Fruit fly (Drosophila melanogaster) whole organism, embryonic: ENCODE results near the gene Gsc.
A peak's percentile ranks its signal among the peaks of the same experiment; 100 is the strongest.

Source experiments
- B-H2 ChIP-seq: fragments of 200-800 bp; sonication (Bioruptor generic); optimal IDR thresholded peaks from 2 replicates; lab custom pipeline; 2018; ENCODE audit warnings: missing biosample characterization, mild to moderate bottlenecking, missing genetic modification characterization
- CG10431 ChIP-seq: fragments of 200-800 bp; sonication (Bioruptor generic); optimal IDR thresholded peaks from 3 replicates; lab custom pipeline; 2018; ENCODE audit warnings: missing biosample characterization, mild to moderate bottlenecking, missing genetic modification characterization
- CG10543 ChIP-seq: fragments of 200-800 bp; sonication (Bioruptor generic); optimal IDR thresholded peaks from 3 replicates; lab custom pipeline; 2017; ENCODE audit warnings: missing biosample characterization, mild to moderate bottlenecking, missing genetic modification characterization, moderate library complexity
- CG10565 ChIP-seq: fragments of 200-800 bp; sonication (Bioruptor generic); optimal IDR thresholded peaks from 3 replicates; lab custom pipeline; 2016; ENCODE audit warnings: missing biosample characterization, mild to moderate bottlenecking, missing genetic modification characterization
- CG10654 ChIP-seq: fragments of 200-800 bp; sonication (Bioruptor generic); optimal IDR thresholded peaks from 2 replicates; lab custom pipeline; 2016; ENCODE audit warnings: missing biosample characterization, missing genetic modification characterization
- CG12236 ChIP-seq: fragments of 200-800 bp; sonication (Bioruptor generic); optimal IDR thresholded peaks from 2 replicates; lab custom pipeline; 2016; ENCODE audit warnings: missing biosample characterization, missing genetic modification characterization
- CG12942 ChIP-seq: fragments of 200-800 bp; sonication (Bioruptor generic); optimal IDR thresholded peaks from 3 replicates; lab custom pipeline; 2016; ENCODE audit warnings: missing biosample characterization, missing genetic modification characterization
- CG13123 ChIP-seq: fragments of 200-800 bp; sonication (Bioruptor generic); optimal IDR thresholded peaks from 2 replicates; lab custom pipeline; 2016; ENCODE audit warnings: missing biosample characterization, missing genetic modification characterization
- CG1603 ChIP-seq: fragments of 200-800 bp; sonication (Bioruptor generic); optimal IDR thresholded peaks from 2 replicates; lab custom pipeline; 2019; ENCODE audit warnings: missing biosample characterization, mild to moderate bottlenecking, missing genetic modification characterization, moderate library complexity
- CG2116 ChIP-seq: fragments of 200-800 bp; sonication (Bioruptor generic); optimal IDR thresholded peaks from 3 replicates; lab custom pipeline; 2018; ENCODE audit warnings: missing biosample characterization, mild to moderate bottlenecking, missing genetic modification characterization
- CG33213 ChIP-seq: fragments of 200-800 bp; sonication (Bioruptor generic); optimal IDR thresholded peaks from 3 replicates; lab custom pipeline; 2016; ENCODE audit warnings: missing biosample characterization, missing genetic modification characterization
- CG6175 ChIP-seq: fragments of 200-800 bp; sonication (Bioruptor generic); IDR thresholded peaks from 3 replicates; pipeline ENCODE4 v1.3.6; 2022; ENCODE audit warnings: missing biosample characterization, missing genetic modification characterization
- CG6254 ChIP-seq: fragments of 200-800 bp; sonication (Bioruptor generic); optimal IDR thresholded peaks from 3 replicates; lab custom pipeline; 2017; ENCODE audit warnings: mild to moderate bottlenecking, missing biosample characterization, missing genetic modification reagents, missing genetic modification characterization
- CG7839 ChIP-seq: fragments of 200-800 bp; sonication (Bioruptor generic); optimal IDR thresholded peaks from 3 replicates; lab custom pipeline; 2018; ENCODE audit warnings: missing biosample characterization, mild to moderate bottlenecking, missing genetic modification characterization, moderate library complexity
- CG7928 ChIP-seq: fragments of 200-800 bp; sonication (Bioruptor generic); optimal IDR thresholded peaks from 2 replicates; lab custom pipeline; 2017; ENCODE audit warnings: missing biosample characterization, mild to moderate bottlenecking, missing genetic modification characterization
- CG7987 ChIP-seq: fragments of 200-800 bp; sonication (Bioruptor generic); optimal IDR thresholded peaks from 2 replicates; lab custom pipeline; 2018; ENCODE audit warnings: missing biosample characterization, mild to moderate bottlenecking, missing genetic modification characterization, moderate library complexity
- CG8388 ChIP-seq: fragments of 200-800 bp; sonication (Bioruptor generic); optimal IDR thresholded peaks from 2 replicates; lab custom pipeline; 2019; ENCODE audit warnings: missing biosample characterization, mild to moderate bottlenecking, missing genetic modification characterization, moderate library complexity
- CG9932 ChIP-seq: fragments of 200-800 bp; sonication (Bioruptor generic); IDR thresholded peaks from 2 replicates; pipeline ENCODE4 v1.3.6; 2022; ENCODE audit warnings: missing biosample characterization, missing genetic modification characterization
- Dll ChIP-seq: fragments of 200-800 bp; sonication (Bioruptor generic); IDR thresholded peaks from 4 replicates; pipeline ENCODE4 v1.3.6; 2022; ENCODE audit warnings: missing biosample characterization, missing genetic modification characterization; ENCODE audit not compliant: partially characterized antibody
- Doc2 ChIP-seq: fragments of 200-800 bp; sonication (Bioruptor generic); IDR thresholded peaks from 2 replicates; pipeline ENCODE4 v1.3.6; 2022; ENCODE audit warnings: missing biosample characterization, missing genetic modification characterization
- HLH54F ChIP-seq: fragments of 200-800 bp; sonication (Bioruptor generic); optimal IDR thresholded peaks from 3 replicates; lab custom pipeline; 2016; ENCODE audit warnings: missing biosample characterization, missing genetic modification characterization
- Jarid2 ChIP-seq: fragments of 200-800 bp; sonication (Bioruptor generic); optimal IDR thresholded peaks from 3 replicates; lab custom pipeline; 2017; ENCODE audit warnings: mild to moderate bottlenecking, missing biosample characterization, missing genetic modification reagents, missing genetic modification characterization
- Mrtf ChIP-seq: fragments of 200-800 bp; sonication (Bioruptor generic); IDR thresholded peaks from 3 replicates; pipeline ENCODE4 v1.3.6; 2022; ENCODE audit warnings: missing biosample characterization, missing genetic modification characterization
- NFAT ChIP-seq: fragments of 200-800 bp; sonication (Bioruptor generic); IDR thresholded peaks from 2 replicates; pipeline ENCODE4 v1.3.6; 2022; ENCODE audit warnings: missing biosample characterization, missing genetic modification characterization
- Nf-YB ChIP-seq: fragments of 200-800 bp; sonication (Bioruptor generic); optimal IDR thresholded peaks from 3 replicates; lab custom pipeline; 2019; ENCODE audit warnings: missing biosample characterization, mild to moderate bottlenecking, missing genetic modification characterization, moderate library complexity
- Nf-YC ChIP-seq: fragments of 200-800 bp; optimal IDR thresholded peaks from 3 replicates; lab custom pipeline; 2019; ENCODE audit warnings: missing biosample characterization, mild to moderate bottlenecking, missing genetic modification characterization, moderate library complexity
- PHDP ChIP-seq: fragments of 200-800 bp; sonication (Bioruptor generic); optimal IDR thresholded peaks from 3 replicates; lab custom pipeline; 2018; ENCODE audit warnings: missing biosample characterization, mild to moderate bottlenecking, missing genetic modification characterization, moderate library complexity
- Xrp1 ChIP-seq: fragments of 200-800 bp; sonication (Bioruptor generic); IDR thresholded peaks from 2 replicates; pipeline ENCODE4 v1.3.6; 2022; ENCODE audit warnings: missing biosample characterization, missing genetic modification characterization
- YL-1 ChIP-seq: fragments of 200-800 bp; sonication (Bioruptor generic); optimal IDR thresholded peaks from 3 replicates; lab custom pipeline; 2017; ENCODE audit warnings: missing biosample characterization, mild to moderate bottlenecking, missing genetic modification characterization
- ap ChIP-seq: fragments of 200-800 bp; sonication (Bioruptor generic); IDR thresholded peaks from 2 replicates; pipeline ENCODE4 v1.3.6; 2022; ENCODE audit warnings: missing biosample characterization, missing genetic modification characterization
- ase ChIP-seq: fragments of 200-800 bp; sonication (Bioruptor generic); IDR thresholded peaks from 3 replicates; pipeline ENCODE4 v1.3.6; 2022; ENCODE audit warnings: missing biosample characterization, missing genetic modification characterization
- bbx ChIP-seq: fragments of 200-800 bp; sonication (Bioruptor generic); IDR thresholded peaks from 2 replicates; pipeline ENCODE4 v1.3.6; 2022; ENCODE audit warnings: missing biosample characterization, missing genetic modification characterization; ENCODE audit not compliant: partially characterized antibody
- bowl ChIP-seq: fragments of 200-800 bp; sonication (Bioruptor generic); IDR thresholded peaks from 2 replicates; pipeline ENCODE4 v1.3.6; 2022; ENCODE audit warnings: missing biosample characterization, missing genetic modification characterization
- dimm ChIP-seq: fragments of 200-800 bp; sonication (Bioruptor generic); IDR thresholded peaks from 2 replicates; pipeline ENCODE4 v1.3.6; 2022; ENCODE audit warnings: missing biosample characterization, missing genetic modification characterization
- dm ChIP-seq: fragments of 200-800 bp; sonication (Bioruptor generic); optimal IDR thresholded peaks from 3 replicates; lab custom pipeline; 2016; ENCODE audit warnings: missing biosample characterization, missing genetic modification characterization
- fu2 ChIP-seq: fragments of 200-800 bp; sonication (Bioruptor generic); optimal IDR thresholded peaks from 2 replicates; lab custom pipeline; 2016; ENCODE audit warnings: missing biosample characterization, missing genetic modification characterization
- gcm2 ChIP-seq: fragments of 200-800 bp; sonication (Bioruptor generic); optimal IDR thresholded peaks from 2 replicates; lab custom pipeline; 2016; ENCODE audit warnings: missing biosample characterization, missing genetic modification characterization
- gfzf ChIP-seq: fragments of 200-800 bp; sonication (Bioruptor generic); optimal IDR thresholded peaks from 2 replicates; lab custom pipeline; 2016; ENCODE audit warnings: missing biosample characterization, mild to moderate bottlenecking, missing genetic modification characterization, moderate library complexity
- gro ChIP-seq: fragments of 200-800 bp; sonication (Bioruptor generic); optimal IDR thresholded peaks from 2 replicates; lab custom pipeline; 2016; ENCODE audit warnings: missing biosample characterization, missing genetic modification characterization
- gsb-n ChIP-seq: fragments of 200-800 bp; sonication (Bioruptor generic); optimal IDR thresholded peaks from 3 replicates; lab custom pipeline; 2018; ENCODE audit warnings: missing biosample characterization, mild to moderate bottlenecking, missing genetic modification characterization
- gt ChIP-seq: fragments of 200-800 bp; sonication (Bioruptor generic); IDR thresholded peaks from 2 replicates; pipeline ENCODE4 v1.3.6; 2022; ENCODE audit warnings: missing biosample characterization, missing genetic modification characterization
- hbn ChIP-seq: fragments of 200-800 bp; sonication (Bioruptor generic); IDR thresholded peaks from 2 replicates; pipeline ENCODE4 v1.3.6; 2022; ENCODE audit warnings: missing biosample characterization, missing genetic modification characterization; ENCODE audit not compliant: partially characterized antibody
- lov ChIP-seq, 2 experiments: fragments of 200-800 bp in 1 of 2; fragments of >200 bp in 1 of 2; sonication (Bioruptor generic) in 1 of 2; IDR thresholded peaks in 1 of 2; optimal IDR thresholded peaks in 1 of 2; 2 replicates in 1 of 2; 3 replicates in 1 of 2; pipeline versions ENCODE4 v1.3.6 to Lab custom; 2017 to 2022; ENCODE audit warnings: missing biosample characterization in 1 of 2, missing genetic modification characterization in 1 of 2
- mirr ChIP-seq: fragments of 200-800 bp; sonication (Bioruptor generic); optimal IDR thresholded peaks from 3 replicates; lab custom pipeline; 2018; ENCODE audit warnings: missing biosample characterization, mild to moderate bottlenecking, missing genetic modification characterization
- ranshi ChIP-seq: fragments of 200-800 bp; sonication (Bioruptor generic); IDR thresholded peaks from 2 replicates; pipeline ENCODE4 v1.3.6; 2022; ENCODE audit warnings: missing biosample characterization, missing genetic modification characterization
- sr ChIP-seq: fragments of 200-800 bp; sonication (Bioruptor generic); IDR thresholded peaks from 3 replicates; pipeline ENCODE4 v1.3.6; 2022; ENCODE audit warnings: missing biosample characterization, missing genetic modification characterization
- toy ChIP-seq: fragments of 200-800 bp; sonication (Bioruptor generic); IDR thresholded peaks from 2 replicates; pipeline ENCODE4 v1.3.6; 2022; ENCODE audit warnings: missing biosample characterization, missing genetic modification characterization
- unc-4 ChIP-seq: fragments of 200-800 bp; sonication (Bioruptor generic); IDR thresholded peaks from 2 replicates; pipeline ENCODE4 v1.3.6; 2022; ENCODE audit warnings: missing biosample characterization, missing genetic modification characterization; ENCODE audit not compliant: partially characterized antibody
- wek ChIP-seq: fragments of 200-800 bp; sonication (Bioruptor generic); optimal IDR thresholded peaks from 3 replicates; lab custom pipeline; 2018; ENCODE audit warnings: missing biosample characterization, mild to moderate bottlenecking, missing genetic modification characterization, moderate library complexity

The Gsc gene

DNA sequence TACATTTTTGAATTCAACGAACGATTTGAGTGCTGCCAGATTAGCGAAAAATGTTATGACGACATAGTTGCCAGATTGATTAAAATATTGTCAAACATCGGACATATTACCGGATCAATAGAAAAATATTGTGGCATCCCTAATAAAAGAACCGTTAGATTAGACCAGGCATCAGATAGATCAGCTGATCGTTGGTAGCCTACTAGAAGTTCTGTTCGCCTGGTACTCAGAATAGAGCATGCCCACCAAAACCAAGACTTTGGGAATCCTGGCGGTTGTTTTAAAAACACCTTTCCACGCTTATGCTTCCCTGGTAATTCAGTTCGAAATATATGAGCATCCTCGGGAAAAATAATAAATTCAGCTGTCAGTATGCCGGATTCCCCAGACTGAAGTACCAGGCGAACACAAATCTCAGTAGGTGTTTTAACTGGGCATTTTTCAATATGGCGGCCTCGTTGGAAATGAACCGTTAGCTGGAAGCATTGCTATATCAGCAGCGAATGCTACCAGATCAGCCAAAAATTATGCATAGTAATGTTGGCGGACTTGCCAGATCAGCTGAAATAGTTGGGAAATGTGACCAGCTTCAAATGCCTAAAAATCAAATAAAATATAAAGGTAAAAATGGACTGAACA is 53.8 kb downstream of the Gsc start (continued):
- TF ChIP-seq Dll (peak; percentile 77; the same call in 3 of the 4 replicates), lov (optimal IDR thresholded peaks at IDR 0.05; lab: Kevin White, UChicago) (no peak), lov (GFP tag; IDR thresholded peaks at IDR 0.05; lab: Robert Waterston, UW) (0 out of 3 replicates have a peak, but pooled peaks have one; percentile 44), gfzf (GFP tag; lab: Kevin White, UChicago) (peak; percentile 80), ranshi (GFP tag; lab: Robert Waterston, UW) (no peak), CG12942 (no peak), NFAT (peak; percentile 45; the same call in 1 of the 2 replicates), ap (GFP tag; lab: Robert Waterston, UW) (no peak), CG7987 (no peak), Jarid2 (no peak), gt (GFP tag; lab: Robert Waterston, UW) (no peak), bbx (GFP tag; lab: Robert Waterston, UW) (peak; percentile 75), HLH54F (GFP tag; lab: Kevin White, UChicago) (no peak), unc-4 (GFP tag; lab: Robert Waterston, UW) (peak; percentile 69), PHDP (tag; lab: Kevin White, UChicago) (peak; percentile 35), CG13123 (GFP tag; lab: Kevin White, UChicago) (no peak), CG6254 (peak; percentile 1), CG6175 (GFP tag; lab: Robert Waterston, UW) (no peak), dimm (GFP tag; lab: Robert Waterston, UW) (no peak), gcm2 (GFP tag; lab: Kevin White, UChicago) (no peak), CG10431 (peak; percentile 42), B-H2 (GFP tag; lab: Kevin White, UChicago) (no peak), CG10565 (GFP tag; lab: Kevin White, UChicago) (no peak), CG9932 (GFP tag; lab: Robert Waterston, UW) (peak; percentile 11; the same call in 1 of the 2 replicates), Mrtf (no peak), sr (GFP tag; lab: Robert Waterston, UW) (no peak), CG12236 (GFP tag; lab: Kevin White, UChicago) (no peak), CG8388 (GFP tag; lab: Kevin White, UChicago) (no peak), Nf-YC (tag; lab: Kevin White, UChicago) (peak; percentile 56), CG33213 (GFP tag; lab: Kevin White, UChicago) (peak; percentile 97), CG10543 (GFP tag; lab: Kevin White, UChicago) (peak; percentile 61), dm (peak; percentile 63), wek (GFP tag; lab: Kevin White, UChicago) (peak; percentile 68), hbn (GFP tag; lab: Robert Waterston, UW) (peak; percentile 54), CG2116 (peak; percentile 53), gro (GFP tag; lab: Kevin White, UChicago) (no peak), bowl (GFP tag; lab: Robert Waterston, UW) (no peak), ase (0 out of 3 replicates have a peak, but pooled peaks have one; percentile 36), Nf-YB (GFP tag; lab: Kevin White, UChicago) (peak; percentile 43), CG7928 (peak; percentile 9), fu2 (GFP tag; lab: Kevin White, UChicago) (no peak), Xrp1 (GFP tag; lab: Robert Waterston, UW) (no peak), mirr (GFP tag; lab: Kevin White, UChicago) (peak; percentile 37), CG7839 (tag; lab: Kevin White, UChicago) (peak; percentile 1), toy (GFP tag; lab: Robert Waterston, UW) (no peak), gsb-n (tag; lab: Kevin White, UChicago) (peak; percentile 65), Doc2 (GFP tag; lab: Robert Waterston, UW) (no peak), YL-1 (GFP tag; lab: Kevin White, UChicago) (peak; percentile 24), CG1603 (tag; lab: Kevin White, UChicago) (peak; percentile 78), CG10654 (no peak)
